Fruit fly (Drosophila melanogaster) whole organism, embryonic: ENCODE results near the gene PIG-S.

Experiments used
- B-H2 ChIP-seq: fragments of 200-800 bp; sonication (Bioruptor generic); optimal IDR thresholded peaks from 2 replicates; lab custom pipeline; 2018; ENCODE audit warnings: missing biosample characterization, mild to moderate bottlenecking, missing genetic modification characterization
- BtbVII ChIP-seq: fragments of 200-800 bp; sonication (Bioruptor generic); optimal IDR thresholded peaks from 3 replicates; lab custom pipeline; 2017; ENCODE audit warnings: missing biosample characterization, mild to moderate bottlenecking, missing genetic modification characterization
- Bteb2 ChIP-seq: fragments of 200-800 bp; sonication (Bioruptor generic); optimal IDR thresholded peaks from 2 replicates; lab custom pipeline; 2016; ENCODE audit warnings: missing biosample characterization, missing genetic modification characterization
- CG12071 ChIP-seq: fragments of 200-800 bp; sonication (Bioruptor generic); optimal IDR thresholded peaks from 3 replicates; lab custom pipeline; 2018; ENCODE audit warnings: missing biosample characterization, mild to moderate bottlenecking, missing genetic modification characterization
- CG15514 ChIP-seq: fragments of 200-800 bp; sonication (Bioruptor generic); optimal IDR thresholded peaks from 3 replicates; lab custom pipeline; 2017; ENCODE audit warnings: missing biosample characterization, missing genetic modification characterization, mild to moderate bottlenecking, moderate library complexity, missing genetic modification reagents
- CG16779 ChIP-seq: fragments of 200-800 bp; sonication (Bioruptor generic); IDR thresholded peaks from 2 replicates; pipeline ENCODE4 v1.3.6; 2022; ENCODE audit warnings: missing biosample characterization, missing genetic modification characterization
- CG2120 ChIP-seq: fragments of 200-800 bp; sonication (Bioruptor generic); optimal IDR thresholded peaks from 3 replicates; lab custom pipeline; 2016; ENCODE audit warnings: missing biosample characterization, missing genetic modification characterization
- CG3281 ChIP-seq: fragments of 200-800 bp; sonication (Bioruptor generic); optimal IDR thresholded peaks from 3 replicates; lab custom pipeline; 2017; ENCODE audit warnings: missing biosample characterization, mild to moderate bottlenecking, missing genetic modification characterization
- CG3726 ChIP-seq: fragments of 200-800 bp; sonication (Bioruptor generic); IDR thresholded peaks from 3 replicates; pipeline ENCODE4, ENCODE4 v1.3.6; 2022; ENCODE audit warnings: missing biosample characterization, missing genetic modification characterization
- CG4360 ChIP-seq: fragments of 200-800 bp; sonication (Bioruptor generic); IDR thresholded peaks from 2 replicates; pipeline ENCODE4 v1.3.6; 2022; ENCODE audit warnings: missing biosample characterization, missing genetic modification characterization
- CG5953 ChIP-seq: fragments of 200-800 bp; sonication (Bioruptor generic); IDR thresholded peaks from 2 replicates; pipeline ENCODE4 v1.3.6; 2022; ENCODE audit warnings: missing biosample characterization, missing genetic modification characterization
- CG7745 ChIP-seq: fragments of 200-800 bp; sonication (Bioruptor generic); optimal IDR thresholded peaks from 2 replicates; lab custom pipeline; 2018; ENCODE audit warnings: missing biosample characterization, mild to moderate bottlenecking, missing genetic modification characterization, moderate library complexity
- CG8281 ChIP-seq: fragments of 200-800 bp; sonication (Bioruptor generic); optimal IDR thresholded peaks from 2 replicates; lab custom pipeline; 2018; ENCODE audit warnings: missing biosample characterization, mild to moderate bottlenecking, missing genetic modification characterization, moderate library complexity
- CG8359 ChIP-seq: fragments of 200-800 bp; sonication (Bioruptor generic); optimal IDR thresholded peaks from 2 replicates; lab custom pipeline; 2017; ENCODE audit warnings: missing biosample characterization, mild to moderate bottlenecking, missing genetic modification characterization, borderline replicate concordance
- CG8765 ChIP-seq: fragments of 200-800 bp; sonication (Bioruptor generic); IDR thresholded peaks from 2 replicates; pipeline ENCODE4 v1.3.6; 2022; ENCODE audit warnings: missing biosample characterization, missing genetic modification characterization
- CG8944 ChIP-seq: fragments of 200-800 bp; sonication (Bioruptor generic); optimal IDR thresholded peaks from 3 replicates; lab custom pipeline; 2016; ENCODE audit warnings: missing biosample characterization, missing genetic modification characterization
- CG9727 ChIP-seq: fragments of 200-800 bp; sonication (Bioruptor generic); optimal IDR thresholded peaks from 3 replicates; lab custom pipeline; 2017; ENCODE audit warnings: missing biosample characterization, mild to moderate bottlenecking, missing genetic modification characterization
- CG9932 ChIP-seq: fragments of 200-800 bp; sonication (Bioruptor generic); IDR thresholded peaks from 2 replicates; pipeline ENCODE4 v1.3.6; 2022; ENCODE audit warnings: missing biosample characterization, missing genetic modification characterization
- CHES-1-like ChIP-seq: fragments of 200-800 bp; sonication (Bioruptor generic); optimal IDR thresholded peaks from 2 replicates; lab custom pipeline; 2016; ENCODE audit warnings: missing biosample characterization, missing genetic modification characterization
- D ChIP-seq, 2 experiments: fragments of 200-800 bp in 1 of 2; fragments of >200 bp in 1 of 2; sonication (Bioruptor generic) in 1 of 2; optimal IDR thresholded peaks; 2 replicates in 1 of 2; 3 replicates in 1 of 2; lab custom pipeline; 2017; ENCODE audit warnings: mild to moderate bottlenecking in 1 of 2, missing biosample characterization in 1 of 2, missing genetic modification characterization in 1 of 2, missing genetic modification reagents in 1 of 2
- Dbx ChIP-seq: fragments of 200-800 bp; sonication (Bioruptor generic); IDR thresholded peaks from 3 replicates; pipeline ENCODE4 v1.3.6; 2022; ENCODE audit warnings: missing biosample characterization, missing genetic modification characterization
- Fer1 ChIP-seq: fragments of 200-800 bp; sonication (Bioruptor generic); optimal IDR thresholded peaks from 2 replicates; lab custom pipeline; 2017; ENCODE audit warnings: missing biosample characterization, mild to moderate bottlenecking, missing genetic modification characterization
- HHEX ChIP-seq: fragments of 200-800 bp; sonication (Bioruptor generic); optimal IDR thresholded peaks from 3 replicates; lab custom pipeline; 2017; ENCODE audit warnings: missing biosample characterization, mild to moderate bottlenecking, missing genetic modification characterization, missing genetic modification reagents
- HLH4C ChIP-seq: fragments of 200-800 bp; sonication (Bioruptor generic); IDR thresholded peaks from 3 replicates; pipeline ENCODE4 v1.3.6; 2022; ENCODE audit warnings: missing biosample characterization, missing genetic modification characterization; ENCODE audit not compliant: partially characterized antibody
- Hr51 ChIP-seq, 2 experiments: fragments of 200-800 bp; sonication (Bioruptor generic); optimal IDR thresholded peaks; 2 replicates in 1 of 2; 3 replicates in 1 of 2; lab custom pipeline; 2016 to 2018; ENCODE audit warnings: missing biosample characterization in 2 of 2, missing genetic modification characterization in 2 of 2, mild to moderate bottlenecking in 1 of 2, moderate library complexity in 1 of 2
- MESR4 ChIP-seq: fragments of 200-800 bp; sonication (Bioruptor generic); optimal IDR thresholded peaks from 2 replicates; lab custom pipeline; 2018; ENCODE audit warnings: missing biosample characterization, mild to moderate bottlenecking, missing genetic modification characterization, moderate library complexity
- Mad ChIP-seq: fragments of 200-800 bp; sonication (Bioruptor generic); optimal IDR thresholded peaks from 2 replicates; lab custom pipeline; 2016; ENCODE audit warnings: missing biosample characterization, missing genetic modification characterization
- NFAT ChIP-seq: fragments of 200-800 bp; sonication (Bioruptor generic); IDR thresholded peaks from 2 replicates; pipeline ENCODE4 v1.3.6; 2022; ENCODE audit warnings: missing biosample characterization, missing genetic modification characterization
- Pdp1 ChIP-seq, 2 experiments: fragments of 200-800 bp; sonication (Bioruptor generic); optimal IDR thresholded peaks; 3 replicates each; lab custom pipeline; 2016; ENCODE audit warnings: missing biosample characterization in 2 of 2, missing genetic modification characterization in 2 of 2, mild to moderate bottlenecking in 1 of 2, moderate library complexity in 1 of 2
- Ptx1 ChIP-seq: fragments of 200-800 bp; sonication (Bioruptor generic); IDR thresholded peaks from 2 replicates; pipeline ENCODE4 v1.3.6; 2022; ENCODE audit warnings: missing biosample characterization, missing genetic modification characterization
- bab2 ChIP-seq: fragments of 200-800 bp; sonication (Bioruptor generic); optimal IDR thresholded peaks from 2 replicates; lab custom pipeline; 2016; ENCODE audit warnings: missing biosample characterization, missing genetic modification characterization
- da ChIP-seq: fragments of 200-800 bp; sonication (Bioruptor generic); optimal IDR thresholded peaks from 2 replicates; lab custom pipeline; 2016; ENCODE audit warnings: missing biosample characterization, missing genetic modification characterization
- dimm ChIP-seq: fragments of 200-800 bp; sonication (Bioruptor generic); IDR thresholded peaks from 2 replicates; pipeline ENCODE4 v1.3.6; 2022; ENCODE audit warnings: missing biosample characterization, missing genetic modification characterization
- dmrt99B ChIP-seq: fragments of 200-800 bp; sonication (Bioruptor generic); optimal IDR thresholded peaks from 2 replicates; lab custom pipeline; 2018; ENCODE audit warnings: missing biosample characterization, mild to moderate bottlenecking, missing genetic modification characterization, moderate library complexity
- ems ChIP-seq: fragments of 200-800 bp; sonication (Bioruptor generic); optimal IDR thresholded peaks from 3 replicates; lab custom pipeline; 2016; ENCODE audit warnings: missing biosample characterization, missing genetic modification characterization
- hkb ChIP-seq, 2 experiments: fragments of 200-800 bp in 1 of 2; fragments of >200 bp in 1 of 2; sonication (Bioruptor generic) in 1 of 2; IDR thresholded peaks in 1 of 2; optimal IDR thresholded peaks in 1 of 2; 2 replicates each; pipeline versions ENCODE4 v1.3.6 to Lab custom; 2017 to 2022; ENCODE audit warnings: missing biosample characterization in 1 of 2, missing genetic modification characterization in 1 of 2
- jumu ChIP-seq: fragments of 200-800 bp; sonication (Bioruptor generic); optimal IDR thresholded peaks from 3 replicates; lab custom pipeline; 2016; ENCODE audit warnings: missing biosample characterization, missing genetic modification characterization
- nom ChIP-seq: fragments of 200-800 bp; sonication (Bioruptor generic); optimal IDR thresholded peaks from 2 replicates; lab custom pipeline; 2017; ENCODE audit warnings: missing biosample characterization, missing genetic modification characterization, mild to moderate bottlenecking, moderate library complexity, missing genetic modification reagents
- pros ChIP-seq: fragments of 200-800 bp; sonication (Bioruptor generic); optimal IDR thresholded peaks from 3 replicates; lab custom pipeline; 2019; ENCODE audit warnings: missing biosample characterization, mild to moderate bottlenecking, missing genetic modification characterization, moderate library complexity
- pum ChIP-seq: fragments of 200-800 bp; sonication (Bioruptor generic); optimal IDR thresholded peaks from 2 replicates; lab custom pipeline; 2016; ENCODE audit warnings: missing biosample characterization, missing genetic modification characterization
- sens-2 ChIP-seq: fragments of 200-800 bp; sonication (Bioruptor generic); IDR thresholded peaks from 2 replicates; pipeline ENCODE4 v1.3.6; 2022; ENCODE audit warnings: missing biosample characterization, missing genetic modification characterization
- shn ChIP-seq: fragments of 200-800 bp; sonication (Bioruptor generic); optimal IDR thresholded peaks from 3 replicates; lab custom pipeline; 2016; ENCODE audit warnings: missing biosample characterization, missing genetic modification characterization
- toy ChIP-seq: fragments of 200-800 bp; sonication (Bioruptor generic); IDR thresholded peaks from 2 replicates; pipeline ENCODE4 v1.3.6; 2022; ENCODE audit warnings: missing biosample characterization, missing genetic modification characterization
- unc-4 ChIP-seq: fragments of 200-800 bp; sonication (Bioruptor generic); IDR thresholded peaks from 2 replicates; pipeline ENCODE4 v1.3.6; 2022; ENCODE audit warnings: missing biosample characterization, missing genetic modification characterization; ENCODE audit not compliant: partially characterized antibody
- unpg ChIP-seq: fragments of 200-800 bp; sonication (Bioruptor generic); optimal IDR thresholded peaks from 3 replicates; lab custom pipeline; 2018; ENCODE audit warnings: missing biosample characterization, mild to moderate bottlenecking, missing genetic modification characterization, moderate library complexity
- yki ChIP-seq: fragments of >200 bp; optimal IDR thresholded peaks from 3 replicates; lab custom pipeline; 2018
- zen ChIP-seq: fragments of 200-800 bp; sonication (Bioruptor generic); optimal IDR thresholded peaks from 3 replicates; lab custom pipeline; 2018; ENCODE audit warnings: missing biosample characterization, mild to moderate bottlenecking, missing genetic modification characterization, moderate library complexity

Gene PIG-S

dm6 chr3R:24875939-24876842 is 41.5 kb downstream of the PIG-S start, which contains the start of gene CG3744 (continued):
- TF ChIP-seq CG3726 (GFP tag; lab: Robert Waterston, UW) (peak; percentile 84), unpg (GFP tag; lab: Kevin White, UChicago) (peak; percentile 90), CG9727 (peak; percentile 88), unc-4 (GFP tag; lab: Robert Waterston, UW) (peak; percentile 93), HHEX (GFP tag; lab: Kevin White, UChicago) (peak; percentile 88), Fer1 (GFP tag; lab: Kevin White, UChicago) (peak; percentile 85), zen (tag; lab: Kevin White, UChicago) (peak; percentile 79), CG9932 (peak; percentile 99), CG7745 (tag; lab: Kevin White, UChicago) (no peak), CG12071 (GFP tag; lab: Kevin White, UChicago) (peak; percentile 69), CG2120 (GFP tag; lab: Kevin White, UChicago) (peak; percentile 92), CG5953 (GFP tag; lab: Robert Waterston, UW) (peak; percentile 88), MESR4 (GFP tag; lab: Kevin White, UChicago) (peak; percentile 60), CHES-1-like (GFP tag; lab: Kevin White, UChicago) (peak; percentile 53), dimm (GFP tag; lab: Robert Waterston, UW) (peak; percentile 87), CG16779 (GFP tag; lab: Robert Waterston, UW) (peak; percentile 83), HLH4C (GFP tag; lab: Robert Waterston, UW) (peak; percentile 87), shn (GFP tag; lab: Kevin White, UChicago) (peak; percentile 80), B-H2 (GFP tag; lab: Kevin White, UChicago) (peak; percentile 95), CG3281 (GFP tag; lab: Kevin White, UChicago) (peak; percentile 90), CG8281 (tag; lab: Kevin White, UChicago) (peak; percentile 67), pum (GFP tag; lab: Kevin White, UChicago) (peak; percentile 68), nom (GFP tag; lab: Kevin White, UChicago) (no peak), da (no peak), NFAT (peak; percentile 99), toy (GFP tag; lab: Robert Waterston, UW) (peak; percentile 83), BtbVII (GFP tag; lab: Kevin White, UChicago) (peak; percentile 77), Mad (GFP tag; lab: Kevin White, UChicago) (peak; percentile 81), Ptx1 (GFP tag; lab: Robert Waterston, UW) (peak; percentile 95), Pdp1 (GFP tag; optimal IDR thresholded peaks at IDR 0.05; lab: Kevin White, UChicago) (peak; percentile 75 to 77), D (optimal IDR thresholded peaks at IDR 0.05; lab: Kevin White, UChicago) (no peak), D (GFP tag; optimal IDR thresholded peaks at IDR 0.05; lab: Kevin White, UChicago) (peak; percentile 76), Hr51 (GFP tag; optimal IDR thresholded peaks at IDR 0.05; lab: Kevin White, UChicago) (peak; percentile 79 to 87), hkb (optimal IDR thresholded peaks at IDR 0.05; lab: Kevin White, UChicago) (no peak), hkb (GFP tag; IDR thresholded peaks at IDR 0.05; lab: Robert Waterston, UW) (peak; percentile 89), pros (GFP tag; lab: Kevin White, UChicago) (no peak), ems (GFP tag; lab: Kevin White, UChicago) (peak; percentile 85), CG8765 (GFP tag; lab: Robert Waterston, UW) (peak; percentile 92), yki (lab: Kevin White, UChicago) (no peak), CG4360 (peak; percentile 93), CG15514 (GFP tag; lab: Kevin White, UChicago) (peak; percentile 88), dmrt99B (tag; lab: Kevin White, UChicago) (peak; percentile 85), sens-2 (GFP tag; lab: Robert Waterston, UW) (peak; percentile 90), Dbx (peak; percentile 98), jumu (GFP tag; lab: Kevin White, UChicago) (peak; percentile 67), bab2 (GFP tag; lab: Kevin White, UChicago) (peak; percentile 75), CG8359 (GFP tag; lab: Kevin White, UChicago) (peak; percentile 55), CG8944 (GFP tag; lab: Kevin White, UChicago) (peak; percentile 69), Bteb2 (GFP tag; lab: Kevin White, UChicago) (peak; percentile 48)
